Worm (Caenorhabditis elegans): Measurements from ENCODE around the gene C08H9.16.

ce11 chrII:9940430-9940829 lies 47.9 kb downstream of the C08H9.16 start, which contains the start of gene ufd-3:
- TF ChIP-seq him-1 (tag; optimal IDR thresholded peaks at IDR 0.05), result peak; percentile 42
- no peak for TF ChIP-seq W03F9.2 (tag; optimal IDR thresholded peaks at IDR 0.05)

Measured in whole organism, L4/young adult.